Fruit fly (Drosophila melanogaster) whole organism: ENCODE measurements around the gene Etl1.

Experiments
- CG8478 ChIP-seq: fragments of >200 bp; optimal IDR thresholded peaks from 2 replicates; lab custom pipeline; 2018; ENCODE audit warnings: inconsistent platforms
- Dll ChIP-seq: fragments of >200 bp; optimal IDR thresholded peaks from 2 replicates; lab custom pipeline; 2017
- EcR ChIP-seq, 2 experiments: fragments of >200 bp; optimal IDR thresholded peaks; 2 replicates each; lab custom pipeline; 2017; ENCODE audit warnings: missing biosample characterization in 2 of 2, missing genetic modification characterization in 2 of 2, missing genetic modification reagents in 2 of 2
- pan ChIP-seq: fragments of >200 bp; optimal IDR thresholded peaks from 2 replicates; lab custom pipeline; 2017
- psq ChIP-seq: fragments of >200 bp; optimal IDR thresholded peaks from 2 replicates; lab custom pipeline; 2017
- usp ChIP-seq: fragments of >200 bp; optimal IDR thresholded peaks from 2 replicates; lab custom pipeline; 2017; ENCODE audit warnings: missing biosample characterization, missing genetic modification characterization, mixed read lengths

- TF ChIP-seq psq (lab: Kevin White, UChicago) (no peak), EcR (GFP tag; optimal IDR thresholded peaks at IDR 0.05; lab: Kevin White, UChicago) (no peak), CG8478 (lab: Kevin White, UChicago) (no peak), pan (lab: Kevin White, UChicago) (no peak), usp (GFP tag; lab: Kevin White, UChicago) (no peak), Dll (lab: Kevin White, UChicago) (no peak)
Measured at dm6 chr2L:9864337-9864736, 48.1 kb downstream of the Etl1 start.
